Fruit fly (Drosophila melanogaster) whole organism, prepupa: Measurements from ENCODE around the gene CG34398.

Experiments
- Blimp-1 ChIP-seq: fragments of 200-800 bp; sonication (Bioruptor generic); optimal IDR thresholded peaks from 3 replicates; lab custom pipeline; 2017; ENCODE audit warnings: missing biosample characterization, missing genetic modification characterization, mild to moderate bottlenecking, moderate library complexity, missing genetic modification reagents
- CG1621 ChIP-seq: fragments of 200-800 bp; sonication (Bioruptor generic); optimal IDR thresholded peaks from 3 replicates; lab custom pipeline; 2018; ENCODE audit warnings: missing biosample characterization, mild to moderate bottlenecking, missing genetic modification characterization
- Eip93F ChIP-seq: fragments of 200-800 bp; sonication (Bioruptor generic); optimal IDR thresholded peaks from 2 replicates; lab custom pipeline; 2016; ENCODE audit warnings: missing biosample characterization, mild to moderate bottlenecking, missing genetic modification characterization
- fd59A ChIP-seq: fragments of 200-800 bp; sonication (Bioruptor generic); optimal IDR thresholded peaks from 2 replicates; lab custom pipeline; 2017; ENCODE audit warnings: missing biosample characterization, mild to moderate bottlenecking, missing genetic modification characterization, missing genetic modification reagents

DNA sequence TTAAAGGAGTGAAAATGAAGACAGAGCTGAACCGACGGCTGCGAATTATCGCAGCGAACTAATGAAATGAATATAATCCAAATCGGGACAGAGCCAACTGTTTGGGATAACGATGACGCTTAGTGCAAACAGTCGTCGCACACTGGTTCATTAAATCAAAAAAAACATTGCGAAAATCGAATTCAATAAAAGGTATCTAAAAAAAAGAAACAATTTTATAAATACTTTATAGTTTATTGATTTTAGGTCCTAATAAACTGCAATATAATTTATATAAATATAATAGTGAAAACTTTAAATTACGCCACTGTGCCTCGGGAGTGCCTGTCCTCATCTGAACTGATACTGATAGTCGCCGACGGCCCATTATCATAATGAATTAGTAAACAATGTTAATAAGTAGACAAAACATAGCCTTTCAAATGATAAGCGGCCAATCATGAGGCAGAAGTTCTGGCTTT is 60.4 kb downstream of the CG34398 start, which contains the start of gene CG31886:
- no peak for TF ChIP-seq CG1621
- no peak for TF ChIP-seq Blimp-1 (GFP tag; lab: Kevin White, UChicago)
- no peak for TF ChIP-seq Eip93F
- no peak for TF ChIP-seq fd59A (GFP tag; lab: Kevin White, UChicago)
